Worm (Caenorhabditis elegans) whole organism, L1 larva: ENCODE results near the gene F55A11.6.
A peak's percentile ranks its signal among the peaks of the same experiment; 100 is the strongest.

Experiments
- C34B4.2 ChIP-seq: sonication (generic microtip); optimal IDR thresholded peaks from 2 replicates; lab custom pipeline; 2017; ENCODE audit warnings: mild to moderate bottlenecking, missing genetic modification characterization, missing compliant biosample characterization
- Y116A8C.19 ChIP-seq: sonication (generic microtip); optimal IDR thresholded peaks from 2 replicates; lab custom pipeline; 2016; ENCODE audit warnings: missing compliant biosample characterization, missing genetic modification characterization, borderline replicate concordance
- alr-1 ChIP-seq: fragments of 200-800 bp; sonication (Bioruptor generic); optimal IDR thresholded peaks from 2 replicates; lab custom pipeline; 2018; ENCODE audit warnings: borderline replicate concordance, mild to moderate bottlenecking, missing genetic modification characterization, missing compliant biosample characterization
- blmp-1 ChIP-seq: fragments of 150-350 bp; optimal IDR thresholded peaks from 2 replicates; lab custom pipeline; 2014; ENCODE audit warnings: missing biosample characterization, missing genetic modification characterization
- ceh-90 ChIP-seq: sonication (generic microtip); optimal IDR thresholded peaks from 2 replicates; lab custom pipeline; 2016; ENCODE audit warnings: missing genetic modification characterization, missing compliant biosample characterization
- dpl-1 ChIP-seq, 3 experiments: fragments of 150-350 bp in 2 of 3; sonication (generic microtip) in 1 of 3; optimal IDR thresholded peaks; 2 replicates each; lab custom pipeline; 2014 to 2017; ENCODE audit warnings: missing biosample characterization in 3 of 3, missing genetic modification characterization in 3 of 3, missing genetic modification reagents in 3 of 3
- efl-1 ChIP-seq, 4 experiments: fragments of 150-350 bp; optimal IDR thresholded peaks in 3 of 4; peaks in 1 of 4; 1 replicate in 1 of 4; 2 replicates in 3 of 4; lab custom pipeline; 2014; ENCODE audit warnings: missing biosample characterization in 2 of 4, missing genetic modification characterization in 2 of 4, missing genetic modification reagents in 2 of 4
- egl-13 ChIP-seq: sonication (generic microtip); optimal IDR thresholded peaks from 2 replicates; lab custom pipeline; 2016; ENCODE audit warnings: missing genotype, missing genetic modification reagents, missing genetic modification characterization, missing compliant biosample characterization
- elt-2 ChIP-seq: sonication (generic microtip); optimal IDR thresholded peaks from 2 replicates; lab custom pipeline; 2016; ENCODE audit warnings: missing genetic modification characterization, mild to moderate bottlenecking, inconsistent platforms, missing compliant biosample characterization, missing genetic modification reagents
- elt-3 ChIP-seq, 6 experiments: fragments of 150-350 bp in 1 of 6; sonication (generic microtip); optimal IDR thresholded peaks; 2 replicates each; lab custom pipeline; 2017 to 2018; ENCODE audit warnings: missing biosample characterization in 6 of 6, missing genetic modification characterization in 6 of 6, inconsistent platforms in 1 of 6
- grh-1 ChIP-seq: fragments of 200-800 bp; sonication (Bioruptor generic); IDR thresholded peaks from 2 replicates; pipeline ENCODE4 v1.3.6; 2022; ENCODE audit warnings: missing genetic modification reagents, missing genetic modification characterization, missing compliant biosample characterization
- lin-13 ChIP-seq: fragments of 150-350 bp; optimal IDR thresholded peaks from 2 replicates; lab custom pipeline; 2014; ENCODE audit warnings: missing biosample characterization, missing genetic modification reagents, missing genetic modification characterization
- lin-35 ChIP-seq, 2 experiments: fragments of 150-350 bp; optimal IDR thresholded peaks; 2 replicates each; lab custom pipeline; 2014; ENCODE audit warnings: missing biosample characterization in 2 of 2, missing genetic modification characterization in 2 of 2, missing genetic modification reagents in 2 of 2
- lin-39 ChIP-seq: fragments of 150-350 bp; optimal IDR thresholded peaks from 2 replicates; lab custom pipeline; 2014; ENCODE audit warnings: missing biosample characterization, missing genetic modification reagents, missing genetic modification characterization
- lsy-2 ChIP-seq, 2 experiments: fragments of 150-350 bp; optimal IDR thresholded peaks; 2 replicates each; lab custom pipeline; 2014; ENCODE audit warnings: missing biosample characterization in 2 of 2, missing genetic modification characterization in 2 of 2
- mab-9 ChIP-seq: fragments of 200-800 bp; sonication (Bioruptor generic); IDR thresholded peaks from 2 replicates; pipeline ENCODE4 v1.3.6; 2022; ENCODE audit warnings: missing genetic modification reagents, missing genetic modification characterization, missing compliant biosample characterization
- mep-1 ChIP-seq: fragments of 150-350 bp; optimal IDR thresholded peaks from 2 replicates; lab custom pipeline; 2014; ENCODE audit warnings: missing biosample characterization, missing genetic modification characterization
- nhr-237 ChIP-seq: fragments of 150-350 bp; optimal IDR thresholded peaks from 2 replicates; lab custom pipeline; 2014; ENCODE audit warnings: missing biosample characterization, missing genetic modification characterization
- nhr-47 ChIP-seq: sonication (generic microtip); optimal IDR thresholded peaks from 2 replicates; lab custom pipeline; 2016; ENCODE audit warnings: mild to moderate bottlenecking, missing genetic modification characterization, moderate library complexity, missing compliant biosample characterization
- nhr-71 ChIP-seq: sonication (generic microtip); optimal IDR thresholded peaks from 2 replicates; lab custom pipeline; 2016; ENCODE audit warnings: mild to moderate bottlenecking, missing genetic modification characterization, moderate library complexity, missing compliant biosample characterization
- nhr-85 ChIP-seq: sonication (generic microtip); peaks from one replicate; lab custom pipeline; 2016; ENCODE audit warnings: missing genetic modification characterization, inconsistent platforms, missing compliant biosample characterization
- nhr-90 ChIP-seq: sonication (generic microtip); optimal IDR thresholded peaks from 2 replicates; lab custom pipeline; 2016; ENCODE audit warnings: mild to moderate bottlenecking, missing genetic modification characterization, missing compliant biosample characterization; ENCODE audit not compliant: poor library complexity
- skn-1 ChIP-seq: fragments of 150-350 bp; optimal IDR thresholded peaks from 2 replicates; lab custom pipeline; 2014; ENCODE audit warnings: missing biosample characterization, missing genetic modification characterization
- snu-23 ChIP-seq: sonication (generic microtip); optimal IDR thresholded peaks from 2 replicates; lab custom pipeline; 2016; ENCODE audit warnings: missing genetic modification characterization, missing compliant biosample characterization
- tbx-2 ChIP-seq: sonication (generic microtip); optimal IDR thresholded peaks from 2 replicates; lab custom pipeline; 2016; ENCODE audit warnings: missing genetic modification characterization, missing compliant biosample characterization
- unc-86 ChIP-seq: sonication (generic microtip); optimal IDR thresholded peaks from 2 replicates; lab custom pipeline; 2016; ENCODE audit warnings: missing genetic modification characterization, missing compliant biosample characterization
- xbp-1 ChIP-seq: sonication (generic microtip); optimal IDR thresholded peaks from 2 replicates; lab custom pipeline; 2016; ENCODE audit warnings: missing genetic modification characterization, missing compliant biosample characterization
- zip-4 ChIP-seq: fragments of 200-800 bp; sonication (Bioruptor generic); optimal IDR thresholded peaks from 2 replicates; lab custom pipeline; 2018; ENCODE audit warnings: mild to moderate bottlenecking, missing genetic modification characterization, moderate library complexity, missing compliant biosample characterization
- ztf-4 ChIP-seq: fragments of 150-350 bp; optimal IDR thresholded peaks from 2 replicates; lab custom pipeline; 2014; ENCODE audit warnings: missing biosample characterization, missing genetic modification characterization

Gene F55A11.6

ce11 chrV:11826967-11827366, 50.3 kb downstream of the F55A11.6 start, which contains the start of the genes mpst-1 and D2023.6:
TSS of gene mpst-1 (minus strand) at chrV:11827067.
TSS of gene D2023.6 (plus strand) at chrV:11827354.
- no peak for TF ChIP-seq nhr-90 (tag; lab: Kevin White, UChicago)
- TF ChIP-seq mep-1 (tag; lab: Kevin White, UChicago), result peak; percentile 42
- TF ChIP-seq lin-35 (GFP tag; optimal IDR thresholded peaks at IDR 0.05; lab: Kevin White, UChicago), result peak in 1 of 2 experiments; percentile 35
- TF ChIP-seq nhr-71 (tag; lab: Kevin White, UChicago), result peak; percentile 5
- peak; percentile 6 for TF ChIP-seq snu-23
- TF ChIP-seq ceh-90 (tag; lab: Kevin White, UChicago), result no peak
- peak; percentile 18 to 27 for TF ChIP-seq efl-1 (optimal IDR thresholded peaks at IDR 0.05; lab: Kevin White, UChicago)
- TF ChIP-seq efl-1 (GFP tag; optimal IDR thresholded peaks at IDR 0.05 in 1 of 2; lab: Kevin White, UChicago), result peak in 1 of 2 experiments; percentile 3
- peak in 1 of 2 experiments; percentile 40 for TF ChIP-seq lsy-2 (tag; optimal IDR thresholded peaks at IDR 0.05; lab: Kevin White, UChicago)
- peak; percentile 26 for TF ChIP-seq blmp-1 (tag; lab: Kevin White, UChicago)

ce11 chrV:11829282-11829681, 52.6 kb downstream of the F55A11.6 start, which contains the start of gene col-158:
TSS of gene col-158 (plus strand) at chrV:11829582.
- TF ChIP-seq mep-1 (tag; lab: Kevin White, UChicago) (no peak), lin-13 (GFP tag; lab: Kevin White, UChicago) (no peak), mab-9 (no peak), zip-4 (no peak), tbx-2 (tag; lab: Kevin White, UChicago) (no peak), xbp-1 (tag; lab: Kevin White, UChicago) (no peak), grh-1 (GFP tag; lab: Robert Waterston, UW) (0 out of 2 replicates have a peak, but pooled peaks have one; percentile 16), C34B4.2 (tag; lab: Kevin White, UChicago) (no peak), Y116A8C.19 (no peak), elt-2 (tag; lab: Kevin White, UChicago) (no peak), egl-13 (tag; lab: Kevin White, UChicago) (no peak), lin-35 (GFP tag; optimal IDR thresholded peaks at IDR 0.05; lab: Kevin White, UChicago) (no peak), dpl-1 (GFP tag; optimal IDR thresholded peaks at IDR 0.05; lab: Kevin White, UChicago) (no peak), lin-39 (tag; lab: Kevin White, UChicago) (no peak), blmp-1 (tag; lab: Kevin White, UChicago) (peak; percentile 14), ztf-4 (tag; lab: Kevin White, UChicago) (no peak), elt-3 (tag; optimal IDR thresholded peaks at IDR 0.05; lab: Kevin White, UChicago) (peak in 1 of 6 experiments; percentile 5), nhr-85 (tag; lab: Kevin White, UChicago) (no peak), alr-1 (tag; lab: Kevin White, UChicago) (no peak), skn-1 (tag; lab: Kevin White, UChicago) (no peak), nhr-237 (tag; lab: Kevin White, UChicago) (no peak), nhr-47 (tag; lab: Kevin White, UChicago) (no peak), unc-86 (tag; lab: Kevin White, UChicago) (no peak)
